Fruit fly (Drosophila melanogaster) whole organism, embryonic: Measurements from ENCODE around the gene CG42399.
A peak's percentile ranks its signal among the peaks of the same experiment; 100 is the strongest.

Experiments used
- Atf3 ChIP-seq: fragments of 200-800 bp; sonication (Bioruptor generic); optimal IDR thresholded peaks from 3 replicates; lab custom pipeline; 2016; ENCODE audit warnings: missing biosample characterization, missing genetic modification characterization
- BtbVII ChIP-seq: fragments of 200-800 bp; sonication (Bioruptor generic); optimal IDR thresholded peaks from 3 replicates; lab custom pipeline; 2017; ENCODE audit warnings: missing biosample characterization, mild to moderate bottlenecking, missing genetic modification characterization
- Bteb2 ChIP-seq: fragments of 200-800 bp; sonication (Bioruptor generic); optimal IDR thresholded peaks from 2 replicates; lab custom pipeline; 2016; ENCODE audit warnings: missing biosample characterization, missing genetic modification characterization
- CG10274 ChIP-seq: fragments of 200-800 bp; sonication (Bioruptor generic); optimal IDR thresholded peaks from 3 replicates; lab custom pipeline; 2017; ENCODE audit warnings: missing biosample characterization, mild to moderate bottlenecking, missing genetic modification characterization
- CG11456 ChIP-seq: fragments of 200-800 bp; sonication (Bioruptor generic); IDR thresholded peaks from 3 replicates; pipeline ENCODE4 v1.3.6; 2022; ENCODE audit warnings: missing biosample characterization, missing genetic modification characterization
- CG11696 ChIP-seq: fragments of 200-800 bp; sonication (Bioruptor generic); IDR thresholded peaks from 2 replicates; pipeline ENCODE4 v1.3.6; 2022; ENCODE audit warnings: missing biosample characterization, missing genetic modification characterization
- CG13123 ChIP-seq: fragments of 200-800 bp; sonication (Bioruptor generic); optimal IDR thresholded peaks from 2 replicates; lab custom pipeline; 2016; ENCODE audit warnings: missing biosample characterization, missing genetic modification characterization
- CG15601 ChIP-seq: fragments of 200-800 bp; sonication (Bioruptor generic); optimal IDR thresholded peaks from 3 replicates; lab custom pipeline; 2019; ENCODE audit warnings: missing biosample characterization, mild to moderate bottlenecking, missing genetic modification characterization, moderate library complexity
- CG17361 ChIP-seq: fragments of 200-800 bp; sonication (Bioruptor generic); IDR thresholded peaks from 3 replicates; pipeline ENCODE4 v1.3.6; 2022; ENCODE audit warnings: missing biosample characterization, missing genetic modification characterization
- CG17568 ChIP-seq: fragments of 200-800 bp; sonication (Bioruptor generic); optimal IDR thresholded peaks from 2 replicates; lab custom pipeline; 2018; ENCODE audit warnings: missing biosample characterization, mild to moderate bottlenecking, missing genetic modification characterization, moderate library complexity
- CG17612 ChIP-seq: fragments of 200-800 bp; sonication (Bioruptor generic); IDR thresholded peaks from 2 replicates; pipeline ENCODE4 v1.3.6; 2022; ENCODE audit warnings: missing biosample characterization, missing genetic modification characterization
- CG1832 ChIP-seq: fragments of 200-800 bp; sonication (Bioruptor generic); optimal IDR thresholded peaks from 2 replicates; lab custom pipeline; 2017; ENCODE audit warnings: missing biosample characterization, mild to moderate bottlenecking, missing genetic modification characterization, inconsistent platforms
- CG18476 ChIP-seq: fragments of 200-800 bp; sonication (Bioruptor generic); optimal IDR thresholded peaks from 2 replicates; lab custom pipeline; 2016; ENCODE audit warnings: missing biosample characterization, mild to moderate bottlenecking, missing genetic modification characterization
- CG2678 ChIP-seq: fragments of 200-800 bp; sonication (Bioruptor generic); optimal IDR thresholded peaks from 3 replicates; lab custom pipeline; 2019; ENCODE audit warnings: missing biosample characterization, mild to moderate bottlenecking, missing genetic modification characterization, moderate library complexity
- CG31388 ChIP-seq: fragments of 200-800 bp; sonication (Bioruptor generic); optimal IDR thresholded peaks from 2 replicates; lab custom pipeline; 2016; ENCODE audit warnings: missing biosample characterization, missing genetic modification characterization
- CG34376 ChIP-seq: fragments of 200-800 bp; sonication (Bioruptor generic); optimal IDR thresholded peaks from 2 replicates; lab custom pipeline; 2018; ENCODE audit warnings: missing biosample characterization, mild to moderate bottlenecking, missing genetic modification characterization
- CG4617 ChIP-seq: fragments of 200-800 bp; sonication (Bioruptor generic); optimal IDR thresholded peaks from 3 replicates; lab custom pipeline; 2016; ENCODE audit warnings: missing biosample characterization, missing genetic modification characterization, borderline replicate concordance
- CG5245 ChIP-seq: fragments of 200-800 bp; sonication (Bioruptor generic); optimal IDR thresholded peaks from 3 replicates; lab custom pipeline; 2016; ENCODE audit warnings: missing biosample characterization, missing genetic modification characterization
- CG8359 ChIP-seq: fragments of 200-800 bp; sonication (Bioruptor generic); optimal IDR thresholded peaks from 2 replicates; lab custom pipeline; 2017; ENCODE audit warnings: missing biosample characterization, mild to moderate bottlenecking, missing genetic modification characterization, borderline replicate concordance
- CG8765 ChIP-seq: fragments of 200-800 bp; sonication (Bioruptor generic); IDR thresholded peaks from 2 replicates; pipeline ENCODE4 v1.3.6; 2022; ENCODE audit warnings: missing biosample characterization, missing genetic modification characterization
- CG9215 ChIP-seq: fragments of 200-800 bp; sonication (Bioruptor generic); IDR thresholded peaks from 2 replicates; pipeline ENCODE4 v1.3.6; 2022; ENCODE audit warnings: missing biosample characterization, missing genetic modification characterization
- CHES-1-like ChIP-seq: fragments of 200-800 bp; sonication (Bioruptor generic); optimal IDR thresholded peaks from 2 replicates; lab custom pipeline; 2016; ENCODE audit warnings: missing biosample characterization, missing genetic modification characterization
- CoRest ChIP-seq: fragments of 200-800 bp; sonication (Bioruptor generic); optimal IDR thresholded peaks from 3 replicates; lab custom pipeline; 2018; ENCODE audit warnings: missing biosample characterization, mild to moderate bottlenecking, missing genetic modification characterization, moderate library complexity
- Drgx ChIP-seq: fragments of 200-800 bp; sonication (Bioruptor generic); IDR thresholded peaks from 2 replicates; pipeline ENCODE4 v1.3.6; 2022; ENCODE audit warnings: missing biosample characterization, missing genetic modification characterization
- Hand ChIP-seq: fragments of 200-800 bp; sonication (Bioruptor generic); optimal IDR thresholded peaks from 2 replicates; lab custom pipeline; 2017; ENCODE audit warnings: mild to moderate bottlenecking, missing biosample characterization, missing genetic modification reagents, missing genetic modification characterization
- Hr3 ChIP-seq: fragments of 200-800 bp; sonication (Bioruptor generic); optimal IDR thresholded peaks from 3 replicates; lab custom pipeline; 2016; ENCODE audit warnings: missing biosample characterization, missing genetic modification characterization
- Hsf ChIP-seq: fragments of 200-800 bp; sonication (Bioruptor generic); optimal IDR thresholded peaks from 3 replicates; lab custom pipeline; 2016; ENCODE audit warnings: missing biosample characterization, missing genetic modification characterization
- Lpt ChIP-seq: fragments of >200 bp; optimal IDR thresholded peaks from 2 replicates; lab custom pipeline; 2018; ENCODE audit warnings: missing biosample characterization, missing genetic modification characterization
- Mes4 ChIP-seq: fragments of 200-800 bp; sonication (Bioruptor generic); optimal IDR thresholded peaks from 2 replicates; lab custom pipeline; 2016; ENCODE audit warnings: missing biosample characterization, missing genetic modification characterization
- NC2α ChIP-seq: fragments of 200-800 bp; sonication (Bioruptor generic); optimal IDR thresholded peaks from 2 replicates; lab custom pipeline; 2016; ENCODE audit warnings: missing biosample characterization, missing genetic modification characterization
- NK7.1 ChIP-seq: fragments of 200-800 bp; sonication (Bioruptor generic); optimal IDR thresholded peaks from 3 replicates; lab custom pipeline; 2016; ENCODE audit warnings: missing biosample characterization, missing genetic modification characterization
- Rfx ChIP-seq: fragments of 200-800 bp; sonication (Bioruptor generic); IDR thresholded peaks from 2 replicates; pipeline ENCODE4 v1.3.6; 2022; ENCODE audit warnings: missing biosample characterization, missing genetic modification characterization
- ara ChIP-seq: fragments of 200-800 bp; sonication (Bioruptor generic); IDR thresholded peaks from 2 replicates; pipeline ENCODE4 v1.3.6; 2022; ENCODE audit warnings: missing biosample characterization, missing genetic modification characterization
- ase ChIP-seq: fragments of 200-800 bp; sonication (Bioruptor generic); IDR thresholded peaks from 3 replicates; pipeline ENCODE4 v1.3.6; 2022; ENCODE audit warnings: missing biosample characterization, missing genetic modification characterization
- bcd ChIP-seq: fragments of 200-800 bp; sonication (Bioruptor generic); optimal IDR thresholded peaks from 2 replicates; lab custom pipeline; 2017; ENCODE audit warnings: missing biosample characterization, mild to moderate bottlenecking, missing genetic modification characterization
- cg ChIP-seq: fragments of 200-800 bp; sonication (Bioruptor generic); optimal IDR thresholded peaks from 3 replicates; lab custom pipeline; 2019; ENCODE audit warnings: missing biosample characterization, mild to moderate bottlenecking, missing genetic modification characterization, moderate library complexity
- chm ChIP-seq: fragments of 200-800 bp; sonication (Bioruptor generic); IDR thresholded peaks from 2 replicates; pipeline ENCODE4 v1.3.6; 2022; ENCODE audit warnings: missing biosample characterization, missing genetic modification characterization
- dan ChIP-seq: fragments of 200-800 bp; sonication (Bioruptor generic); IDR thresholded peaks from 2 replicates; pipeline ENCODE4 v1.3.6; 2022; ENCODE audit warnings: missing biosample characterization, missing genetic modification characterization
- gcm2 ChIP-seq: fragments of 200-800 bp; sonication (Bioruptor generic); optimal IDR thresholded peaks from 2 replicates; lab custom pipeline; 2016; ENCODE audit warnings: missing biosample characterization, missing genetic modification characterization
- klu ChIP-seq: fragments of 200-800 bp; sonication (Bioruptor generic); IDR thresholded peaks from 2 replicates; pipeline ENCODE4 v1.3.6; 2022; ENCODE audit warnings: missing biosample characterization, missing genetic modification characterization
- lmd ChIP-seq: fragments of 200-800 bp; sonication (Bioruptor generic); IDR thresholded peaks from 2 replicates; pipeline ENCODE4 v1.3.6; 2022; ENCODE audit warnings: missing biosample characterization, missing genetic modification characterization
- lov ChIP-seq, 2 experiments: fragments of 200-800 bp in 1 of 2; fragments of >200 bp in 1 of 2; sonication (Bioruptor generic) in 1 of 2; IDR thresholded peaks in 1 of 2; optimal IDR thresholded peaks in 1 of 2; 2 replicates in 1 of 2; 3 replicates in 1 of 2; pipeline versions ENCODE4 v1.3.6 to Lab custom; 2017 to 2022; ENCODE audit warnings: missing biosample characterization in 1 of 2, missing genetic modification characterization in 1 of 2
- pan ChIP-seq, 4 experiments: fragments of >200 bp in 3 of 4; fragments of 200-800 bp in 1 of 4; sonication (Bioruptor generic) in 1 of 4; optimal IDR thresholded peaks in 3 of 4; IDR thresholded peaks in 1 of 4; 2 replicates each; pipeline versions ENCODE4 v1.3.6 to Lab custom; 2017 to 2022; ENCODE audit warnings: missing biosample characterization in 2 of 4, missing genetic modification characterization in 2 of 4, mixed read lengths in 1 of 4
- prd ChIP-seq, 3 experiments: fragments of >200 bp in 2 of 3; fragments of 200-800 bp in 1 of 3; sonication (Bioruptor generic) in 1 of 3; optimal IDR thresholded peaks in 2 of 3; IDR thresholded peaks in 1 of 3; 2 replicates in 2 of 3; 3 replicates in 1 of 3; pipeline versions ENCODE4 v1.3.6 to Lab custom; 2017 to 2022; ENCODE audit warnings: missing biosample characterization in 1 of 3, missing genetic modification characterization in 1 of 3
- slbo ChIP-seq: fragments of 200-800 bp; sonication (Bioruptor generic); IDR thresholded peaks from 2 replicates; pipeline ENCODE4 v1.3.6; 2022; ENCODE audit warnings: missing biosample characterization, missing genetic modification characterization
- sna ChIP-seq: fragments of 200-800 bp; sonication (Bioruptor generic); IDR thresholded peaks from 2 replicates; pipeline ENCODE4 v1.3.6; 2022; ENCODE audit warnings: missing biosample characterization, missing genetic modification characterization; ENCODE audit not compliant: partially characterized antibody
- so ChIP-seq: fragments of 200-800 bp; sonication (Bioruptor generic); IDR thresholded peaks from 3 replicates; pipeline ENCODE4 v1.3.6; 2022; ENCODE audit warnings: missing biosample characterization, missing genetic modification characterization
- wor ChIP-seq: fragments of 200-800 bp; sonication (Bioruptor generic); IDR thresholded peaks from 2 replicates; pipeline ENCODE4 v1.3.6; 2022; ENCODE audit warnings: missing biosample characterization, missing genetic modification characterization
- yki ChIP-seq: fragments of >200 bp; optimal IDR thresholded peaks from 3 replicates; lab custom pipeline; 2018
- zfh1 ChIP-seq: fragments of 200-800 bp; sonication (Bioruptor generic); IDR thresholded peaks from 3 replicates; pipeline ENCODE4 v1.3.6; 2022; ENCODE audit warnings: missing biosample characterization, missing genetic modification characterization

CG42399 gene

dm6 chr2L:161453-162175 lies 8.5 kb upstream of the CG42399 start (continued):
- no peak for TF ChIP-seq CG4617
- no peak for TF ChIP-seq sna
- TF ChIP-seq Hr3 (GFP tag; lab: Kevin White, UChicago), result no peak
- no peak for TF ChIP-seq prd (optimal IDR thresholded peaks at IDR 0.05; lab: Kevin White, UChicago)
- TF ChIP-seq prd (GFP tag; IDR thresholded peaks at IDR 0.05; lab: Robert Waterston, UW), result no peak
- no peak for TF ChIP-seq CG11456
- peak; percentile 94 for TF ChIP-seq cg
- no peak for TF ChIP-seq Rfx (GFP tag; lab: Robert Waterston, UW)
- no peak for TF ChIP-seq NC2α (GFP tag; lab: Kevin White, UChicago)
- peak; percentile 45 for TF ChIP-seq CG1832 (GFP tag; lab: Kevin White, UChicago)
- TF ChIP-seq CG5245, result no peak
- no peak for TF ChIP-seq yki (lab: Kevin White, UChicago)
- TF ChIP-seq chm (GFP tag; lab: Robert Waterston, UW), result no peak
- no peak for TF ChIP-seq CG11696 (GFP tag; lab: Robert Waterston, UW)
- TF ChIP-seq Hand (GFP tag; lab: Kevin White, UChicago), result no peak
- TF ChIP-seq Lpt (GFP tag; lab: Kevin White, UChicago), result no peak
- TF ChIP-seq ase (GFP tag; lab: Robert Waterston, UW), result no peak
- TF ChIP-seq ara (GFP tag; lab: Robert Waterston, UW), result no peak
- no peak for TF ChIP-seq CG31388 (GFP tag; lab: Kevin White, UChicago)
- TF ChIP-seq CG34376 (GFP tag; lab: Kevin White, UChicago), result peak; percentile 85
- no peak for TF ChIP-seq Bteb2
- TF ChIP-seq CG15601 (tag; lab: Kevin White, UChicago), result no peak
- TF ChIP-seq CoRest (tag; lab: Kevin White, UChicago), result no peak
- TF ChIP-seq CG9215, result no peak
- TF ChIP-seq CG17568 (GFP tag; lab: Kevin White, UChicago), result no peak
- TF ChIP-seq CG17361, result no peak
- TF ChIP-seq BtbVII, result peak; percentile 52
- TF ChIP-seq CG10274 (GFP tag; lab: Kevin White, UChicago), result peak; percentile 41
- no peak for TF ChIP-seq wor (GFP tag; lab: Robert Waterston, UW)
- TF ChIP-seq zfh1 (GFP tag; lab: Robert Waterston, UW), result no peak
- no peak for TF ChIP-seq lmd
- TF ChIP-seq gcm2 (GFP tag; lab: Kevin White, UChicago), result no peak
- no peak for TF ChIP-seq CG17612
- no peak for TF ChIP-seq Atf3 (GFP tag; lab: Kevin White, UChicago)
- no peak for TF ChIP-seq lov (optimal IDR thresholded peaks at IDR 0.05; lab: Kevin White, UChicago)
- no peak for TF ChIP-seq lov (GFP tag; IDR thresholded peaks at IDR 0.05; lab: Robert Waterston, UW)
- peak; percentile 27 for TF ChIP-seq CG2678 (tag; lab: Kevin White, UChicago)
- TF ChIP-seq klu (GFP tag; lab: Robert Waterston, UW), result no peak
- TF ChIP-seq Mes4, result no peak
- TF ChIP-seq CG8765 (GFP tag; lab: Robert Waterston, UW), result no peak
- no peak for TF ChIP-seq NK7.1 (GFP tag; lab: Kevin White, UChicago)
- peak; percentile 11 for TF ChIP-seq CHES-1-like (GFP tag; lab: Kevin White, UChicago)
- TF ChIP-seq CG18476 (GFP tag; lab: Kevin White, UChicago), result no peak
- no peak for TF ChIP-seq slbo (GFP tag; lab: Robert Waterston, UW)
- TF ChIP-seq so (GFP tag; lab: Robert Waterston, UW), result no peak
- no peak for TF ChIP-seq bcd (GFP tag; lab: Kevin White, UChicago)
- TF ChIP-seq CG8359 (GFP tag; lab: Kevin White, UChicago), result no peak
- TF ChIP-seq Hsf (GFP tag; lab: Kevin White, UChicago), result no peak
- TF ChIP-seq pan (optimal IDR thresholded peaks at IDR 0.05; lab: Kevin White, UChicago), result no peak
- TF ChIP-seq pan (GFP tag; optimal IDR thresholded peaks at IDR 0.05 in 1 of 2, IDR thresholded peaks at IDR 0.05 in 1 of 2), result no peak
- TF ChIP-seq Drgx (GFP tag; lab: Robert Waterston, UW), result no peak
- TF ChIP-seq dan, result no peak
- no peak for TF ChIP-seq CG13123
